Fruit fly (Drosophila melanogaster): Measurements from ENCODE around the gene CtIP.
A peak's percentile ranks its signal among the peaks of the same experiment; 100 is the strongest.

The CtIP gene

DNA sequence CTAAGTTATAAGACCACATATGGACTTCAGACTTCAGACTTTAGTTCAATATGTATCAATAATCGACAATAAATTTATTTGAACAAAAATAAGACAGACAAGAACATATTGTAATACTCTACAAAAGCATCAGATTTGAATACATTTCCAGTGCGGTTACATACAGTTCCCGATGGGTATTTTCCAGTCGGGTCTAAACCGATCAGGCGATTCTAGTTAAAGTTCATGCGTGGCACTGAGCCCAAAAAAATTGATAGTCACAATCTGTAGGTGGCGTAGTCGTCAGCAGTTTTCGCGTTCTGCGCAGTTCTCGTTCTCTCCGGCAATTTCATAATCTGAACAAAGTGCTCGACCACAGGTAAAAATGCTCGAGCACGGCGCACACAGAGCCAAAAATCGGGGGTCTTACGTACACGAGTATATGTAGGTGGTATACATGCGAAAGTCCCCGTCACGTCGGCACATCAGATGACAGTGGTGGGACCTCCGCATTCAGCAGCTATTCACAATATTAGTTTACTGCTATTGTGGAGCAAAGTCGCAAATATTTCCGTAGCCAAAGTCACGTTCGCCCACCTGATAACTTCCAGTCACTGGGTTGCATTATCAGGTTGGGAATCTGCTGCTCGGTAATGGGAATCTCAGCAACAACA, 40.7 kb upstream of the CtIP start (continued):
- TF ChIP-seq phol (tag; optimal IDR thresholded peaks at IDR 0.05) (peak; percentile 9), ind (GFP tag; optimal IDR thresholded peaks at IDR 0.05) (peak; percentile 55), Oaz (GFP tag; IDR thresholded peaks at IDR 0.05) (0 out of 2 replicates have a peak, but pooled peaks have one; percentile 6), Xbp1 (GFP tag; optimal IDR thresholded peaks at IDR 0.05) (peak; percentile 40), gcm (GFP tag; optimal IDR thresholded peaks at IDR 0.05) (no peak), kay (GFP tag; optimal IDR thresholded peaks at IDR 0.05) (no peak), ems (GFP tag; optimal IDR thresholded peaks at IDR 0.05) (peak; percentile 12), CG30020 (tag; optimal IDR thresholded peaks at IDR 0.05) (no peak), Doc3 (GFP tag; IDR thresholded peaks at IDR 0.05; ENCODE audit: partially characterized antibody) (no peak), CG3407 (GFP tag; optimal IDR thresholded peaks at IDR 0.05) (no peak), stc (GFP tag; IDR thresholded peaks at IDR 0.05) (no peak), CG16779 (GFP tag; IDR thresholded peaks at IDR 0.05) (no peak), CG2889 (GFP tag; IDR thresholded peaks at IDR 0.05) (no peak), NfI (GFP tag; optimal IDR thresholded peaks at IDR 0.05) (peak; percentile 3), ewg (GFP tag; optimal IDR thresholded peaks at IDR 0.05) (no peak), sob (GFP tag; IDR thresholded peaks at IDR 0.05) (peak; percentile 47), CG8290 (GFP tag; optimal IDR thresholded peaks at IDR 0.05) (no peak), CG8290 (tag; optimal IDR thresholded peaks at IDR 0.05) (peak in 1 of 2 experiments; percentile 76), Camta (GFP tag; optimal IDR thresholded peaks at IDR 0.05) (no peak), CG33557 (GFP tag; optimal IDR thresholded peaks at IDR 0.05) (no peak), fru (optimal IDR thresholded peaks at IDR 0.05) (no peak), Max (GFP tag; optimal IDR thresholded peaks at IDR 0.05) (peak; percentile 47), odd (GFP tag; optimal IDR thresholded peaks at IDR 0.05) (no peak), CG1529 (GFP tag; optimal IDR thresholded peaks at IDR 0.05) (no peak), CG8089 (GFP tag; optimal IDR thresholded peaks at IDR 0.05) (no peak), CG4617 (GFP tag; optimal IDR thresholded peaks at IDR 0.05; ENCODE audit: borderline replicate concordance) (no peak), dysf (GFP tag; IDR thresholded peaks at IDR 0.05) (peak; percentile 58; the same call in 2 of the 3 replicates), Sry-β (GFP tag; optimal IDR thresholded peaks at IDR 0.05) (no peak), CG30403 (GFP tag; optimal IDR thresholded peaks at IDR 0.05) (peak; percentile 63), chm (GFP tag; IDR thresholded peaks at IDR 0.05) (peak; percentile 29; the same call in 1 of the 2 replicates), CG2129 (GFP tag; IDR thresholded peaks at IDR 0.05; ENCODE audit: partially characterized antibody) (no peak), eve (GFP tag; optimal IDR thresholded peaks at IDR 0.05) (no peak), luna (GFP tag; optimal IDR thresholded peaks at IDR 0.05) (no peak), psq (GFP tag; optimal IDR thresholded peaks at IDR 0.05) (no peak), dm (GFP tag; optimal IDR thresholded peaks at IDR 0.05) (no peak), CG9727 (GFP tag; optimal IDR thresholded peaks at IDR 0.05) (peak; percentile 57), org-1 (GFP tag; optimal IDR thresholded peaks at IDR 0.05) (no peak), Adf1 (GFP tag; IDR thresholded peaks at IDR 0.05) (peak; percentile 55), dan (GFP tag; IDR thresholded peaks at IDR 0.05) (no peak), Bteb2 (GFP tag; optimal IDR thresholded peaks at IDR 0.05) (peak; percentile 61), slbo (GFP tag; IDR thresholded peaks at IDR 0.05) (peak; percentile 69), CG4820 (GFP tag; optimal IDR thresholded peaks at IDR 0.05) (peak; percentile 59), pfk (GFP tag; optimal IDR thresholded peaks at IDR 0.05) (peak; percentile 58), Ada2b (GFP tag; IDR thresholded peaks at IDR 0.05) (peak; percentile 31; the same call in 1 of the 2 replicates), CG8359 (GFP tag; optimal IDR thresholded peaks at IDR 0.05; ENCODE audit: borderline replicate concordance) (no peak), Bdp1 (GFP tag; optimal IDR thresholded peaks at IDR 0.05) (no peak), slp2 (GFP tag; optimal IDR thresholded peaks at IDR 0.05) (no peak), trh (GFP tag; optimal IDR thresholded peaks at IDR 0.05) (no peak), lov (optimal IDR thresholded peaks at IDR 0.05) (no peak), lov (GFP tag; IDR thresholded peaks at IDR 0.05) (no peak), gsb (GFP tag; IDR thresholded peaks at IDR 0.05) (0 out of 2 replicates have a peak, but pooled peaks have one; percentile 21), inv (GFP tag; IDR thresholded peaks at IDR 0.05; ENCODE audit: partially characterized antibody) (no peak)
